Fruit fly (Drosophila melanogaster): Measurements from ENCODE around the gene CG13309.

DNA sequence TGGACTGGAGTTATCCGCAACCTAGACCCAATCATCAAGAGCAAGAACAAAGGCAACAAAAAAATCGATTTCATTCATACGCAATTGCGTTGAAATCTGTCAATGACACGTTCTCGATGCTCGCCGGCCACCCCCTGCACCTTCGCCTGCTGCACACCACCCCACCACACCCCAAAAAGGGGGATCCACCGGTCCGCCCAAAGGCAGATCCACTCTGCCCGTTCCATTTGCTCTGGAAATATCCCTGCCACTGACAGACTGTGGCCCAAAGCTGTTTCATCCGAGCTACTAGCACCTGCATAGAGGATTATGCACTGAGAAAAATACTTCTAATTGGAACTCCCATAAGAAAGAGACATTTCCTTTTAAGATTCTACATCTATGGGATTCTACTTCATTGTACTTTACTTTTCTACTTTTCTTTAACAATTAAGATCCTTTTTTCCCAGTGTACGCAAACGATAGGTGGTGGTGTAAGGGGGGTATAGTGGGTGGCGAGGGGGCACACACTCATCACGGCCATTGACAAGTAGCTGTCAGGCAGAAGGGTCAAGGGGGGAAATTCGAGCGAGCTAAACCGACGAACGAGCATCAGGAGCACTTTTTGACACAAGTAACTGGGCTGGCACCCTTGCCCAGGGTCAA is 13.7 kb downstream of the CG13309 start:
- TF ChIP-seq bab1 (GFP tag; optimal IDR thresholded peaks at IDR 0.05), result no peak
- TF ChIP-seq CG7101 (tag; optimal IDR thresholded peaks at IDR 0.05), result no peak
- no peak for TF ChIP-seq tj (GFP tag; optimal IDR thresholded peaks at IDR 0.05)
- TF ChIP-seq cic (GFP tag; optimal IDR thresholded peaks at IDR 0.05), result no peak
- no peak for TF ChIP-seq Hr96 (GFP tag; optimal IDR thresholded peaks at IDR 0.05)
- no peak for TF ChIP-seq Crg-1 (GFP tag; optimal IDR thresholded peaks at IDR 0.05)
- TF ChIP-seq CG1620 (GFP tag; optimal IDR thresholded peaks at IDR 0.05), result no peak
- no peak for TF ChIP-seq CG12768 (GFP tag; optimal IDR thresholded peaks at IDR 0.05)
- TF ChIP-seq ovo (GFP tag; optimal IDR thresholded peaks at IDR 0.05), result no peak
- no peak for TF ChIP-seq CG14711 (tag; optimal IDR thresholded peaks at IDR 0.05)
- TF ChIP-seq CG11617 (GFP tag; optimal IDR thresholded peaks at IDR 0.05), result no peak
- TF ChIP-seq cnc (optimal IDR thresholded peaks at IDR 0.05), result no peak
- TF ChIP-seq kay (GFP tag; ENCODE audit: borderline replicate concordance), result no peak
- TF ChIP-seq CG5204 (GFP tag; optimal IDR thresholded peaks at IDR 0.05), result no peak

All from whole organism, adult.